Worm (Caenorhabditis elegans) whole organism, L1 larva: Measurements from ENCODE around the gene str-111.

Experiments
- aly-2 ChIP-seq: fragments of 150-350 bp; optimal IDR thresholded peaks from 2 replicates; lab custom pipeline; 2014; ENCODE audit warnings: missing biosample characterization, missing genetic modification characterization
- ets-5 ChIP-seq: fragments of 200-800 bp; sonication (Bioruptor generic); IDR thresholded peaks from 2 replicates; pipeline ENCODE4 v1.3.6; 2022; ENCODE audit warnings: missing genetic modification characterization, missing compliant biosample characterization
- fos-1 ChIP-seq: fragments of 150-350 bp; optimal IDR thresholded peaks from 2 replicates; lab custom pipeline; 2014; ENCODE audit warnings: missing biosample characterization, missing genetic modification characterization
- lin-13 ChIP-seq: fragments of 150-350 bp; optimal IDR thresholded peaks from 2 replicates; lab custom pipeline; 2014; ENCODE audit warnings: missing biosample characterization, missing genetic modification reagents, missing genetic modification characterization
- lin-39 ChIP-seq: fragments of 150-350 bp; optimal IDR thresholded peaks from 2 replicates; lab custom pipeline; 2014; ENCODE audit warnings: missing biosample characterization, missing genetic modification reagents, missing genetic modification characterization
- lsy-2 ChIP-seq, 2 experiments: fragments of 150-350 bp; optimal IDR thresholded peaks; 2 replicates each; lab custom pipeline; 2014; ENCODE audit warnings: missing biosample characterization in 2 of 2, missing genetic modification characterization in 2 of 2
- nhr-28 ChIP-seq: fragments of 150-350 bp; optimal IDR thresholded peaks from 2 replicates; lab custom pipeline; 2014; ENCODE audit warnings: missing biosample characterization, missing genetic modification characterization

- TF ChIP-seq lsy-2 (tag; optimal IDR thresholded peaks at IDR 0.05; lab: Kevin White, UChicago) (peak in 1 of 2 experiments; percentile 14), lin-39 (tag; lab: Kevin White, UChicago) (no peak), lin-13 (GFP tag; lab: Kevin White, UChicago) (no peak), ets-5 (no peak), fos-1 (tag; lab: Kevin White, UChicago) (no peak), aly-2 (tag; lab: Kevin White, UChicago) (no peak), nhr-28 (tag; lab: Kevin White, UChicago) (no peak)
Measured at ce11 chrV:16213323-16213722, 44.4 kb upstream of the str-111 start.
